Fruit fly (Drosophila melanogaster) whole organism: ENCODE results near the gene CG12995.

Experiments used
- EcR ChIP-seq, 2 experiments: fragments of >200 bp; optimal IDR thresholded peaks; 2 replicates each; lab custom pipeline; 2017; ENCODE audit warnings: missing biosample characterization in 2 of 2, missing genetic modification characterization in 2 of 2, missing genetic modification reagents in 2 of 2
- usp ChIP-seq: fragments of >200 bp; optimal IDR thresholded peaks from 2 replicates; lab custom pipeline; 2017; ENCODE audit warnings: missing biosample characterization, missing genetic modification characterization, mixed read lengths

DNA sequence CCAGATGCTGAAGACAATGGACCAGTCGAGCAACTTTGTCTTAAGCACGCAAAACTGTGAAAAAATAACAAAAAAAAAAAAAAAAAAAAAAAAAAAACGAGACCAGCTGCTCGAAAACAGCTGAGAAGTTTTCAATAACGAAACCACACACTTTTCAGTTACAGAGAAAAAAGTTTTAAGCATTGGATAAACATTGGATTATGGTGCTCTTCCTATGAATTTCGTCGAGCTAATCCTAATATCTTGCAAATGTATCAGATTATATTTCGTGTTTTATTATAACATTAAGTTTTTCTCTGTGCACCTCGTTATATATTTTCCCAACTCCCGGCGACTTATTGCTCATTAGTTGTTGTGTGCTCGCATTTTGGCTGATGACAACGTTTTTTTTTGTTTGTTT is 33.3 kb downstream of the CG12995 start:
- TF ChIP-seq EcR (GFP tag; optimal IDR thresholded peaks at IDR 0.05; lab: Kevin White, UChicago) (no peak), usp (GFP tag; lab: Kevin White, UChicago) (no peak)
